Fruit fly (Drosophila melanogaster): ENCODE measurements around the gene CG7330.

The CG7330 gene

dm6 chr3L:18099715-18100114, 49.0 kb upstream of the CG7330 start (continued):
- TF ChIP-seq Hr51 (GFP tag; optimal IDR thresholded peaks at IDR 0.05) (peak in 1 of 2 experiments; percentile 8), Ets65A (GFP tag) (peak; percentile 30), Med (GFP tag) (peak; percentile 80), pan (optimal IDR thresholded peaks at IDR 0.05) (no peak), pan (GFP tag; optimal IDR thresholded peaks at IDR 0.05 in 1 of 2, IDR thresholded peaks at IDR 0.05 in 1 of 2) (peak in 1 of 2 experiments; percentile 32), row (GFP tag; IDR thresholded peaks at IDR 0.05) (peak; percentile 52), so (GFP tag; IDR thresholded peaks at IDR 0.05) (0 out of 3 replicates have a peak, but pooled peaks have one; percentile 32), kni (GFP tag; optimal IDR thresholded peaks at IDR 0.05) (peak; percentile 15), dysf (GFP tag; IDR thresholded peaks at IDR 0.05) (peak; percentile 43; the same call in 1 of the 3 replicates), CG17385 (GFP tag; optimal IDR thresholded peaks at IDR 0.05) (no peak)

- TF ChIP-seq CG11504 (tag; optimal IDR thresholded peaks at IDR 0.05): peak; percentile 40
- no peak for TF ChIP-seq Gug (GFP tag; IDR thresholded peaks at IDR 0.05)
- peak; percentile 22 for TF ChIP-seq CG2678 (tag; optimal IDR thresholded peaks at IDR 0.05)
- peak; percentile 13 for TF ChIP-seq pros (GFP tag; optimal IDR thresholded peaks at IDR 0.05)
- TF ChIP-seq Oli (tag; optimal IDR thresholded peaks at IDR 0.05): no peak
- TF ChIP-seq CG15601 (tag; optimal IDR thresholded peaks at IDR 0.05): no peak
- TF ChIP-seq CG8388 (GFP tag; optimal IDR thresholded peaks at IDR 0.05): peak; percentile 26
- peak; percentile 29 for TF ChIP-seq unpg (GFP tag; optimal IDR thresholded peaks at IDR 0.05)
- no peak for TF ChIP-seq trem (tag; optimal IDR thresholded peaks at IDR 0.05)
- 0 out of 3 replicates have a peak, but pooled peaks have one; percentile 29 for TF ChIP-seq CG2199 (GFP tag; IDR thresholded peaks at IDR 0.05)
- TF ChIP-seq scrt (GFP tag; optimal IDR thresholded peaks at IDR 0.05): no peak
- peak in 1 of 2 experiments; percentile 70 for TF ChIP-seq eve (GFP tag; optimal IDR thresholded peaks at IDR 0.05)
- peak; percentile 6 for TF ChIP-seq run (tag; optimal IDR thresholded peaks at IDR 0.05)
- peak; percentile 27 for TF ChIP-seq dmrt99B (tag; optimal IDR thresholded peaks at IDR 0.05)
- TF ChIP-seq Dip2 (GFP tag; IDR thresholded peaks at IDR 0.05): no peak
- TF ChIP-seq CG2712 (tag; optimal IDR thresholded peaks at IDR 0.05): peak; percentile 1
- TF ChIP-seq lov (optimal IDR thresholded peaks at IDR 0.05): no peak
- TF ChIP-seq lov (GFP tag; IDR thresholded peaks at IDR 0.05): 0 out of 3 replicates have a peak, but pooled peaks have one; percentile 14
- TF ChIP-seq gro (GFP tag; optimal IDR thresholded peaks at IDR 0.05): no peak
- peak; percentile 30; the same call in 1 of the 2 replicates for TF ChIP-seq Xrp1 (GFP tag; IDR thresholded peaks at IDR 0.05)
- no peak for TF ChIP-seq so (GFP tag; IDR thresholded peaks at IDR 0.05)
- 0 out of 3 replicates have a peak, but pooled peaks have one; percentile 5 for TF ChIP-seq zfh1 (GFP tag; IDR thresholded peaks at IDR 0.05)
- TF ChIP-seq prd (optimal IDR thresholded peaks at IDR 0.05): no peak
- 0 out of 3 replicates have a peak, but pooled peaks have one; percentile 35 for TF ChIP-seq prd (GFP tag; IDR thresholded peaks at IDR 0.05)
- TF ChIP-seq usp (GFP tag; optimal IDR thresholded peaks at IDR 0.05): no peak
- TF ChIP-seq sna (GFP tag; IDR thresholded peaks at IDR 0.05; ENCODE audit: partially characterized antibody): no peak
- no peak for TF ChIP-seq hkb (optimal IDR thresholded peaks at IDR 0.05)
- no peak for TF ChIP-seq hkb (GFP tag; IDR thresholded peaks at IDR 0.05)
- no peak for TF ChIP-seq MESR4 (GFP tag; optimal IDR thresholded peaks at IDR 0.05)
- TF ChIP-seq Mes4 (GFP tag; optimal IDR thresholded peaks at IDR 0.05): no peak
- 0 out of 3 replicates have a peak, but pooled peaks have one; percentile 40 for TF ChIP-seq ci (GFP tag; IDR thresholded peaks at IDR 0.05)
- TF ChIP-seq sisA (GFP tag; IDR thresholded peaks at IDR 0.05): 0 out of 2 replicates have a peak, but pooled peaks have one; percentile 15
- TF ChIP-seq CG15269 (tag; optimal IDR thresholded peaks at IDR 0.05): no peak
- TF ChIP-seq CG8359 (GFP tag; optimal IDR thresholded peaks at IDR 0.05; ENCODE audit: borderline replicate concordance): no peak
- no peak for TF ChIP-seq CG17912 (GFP tag; optimal IDR thresholded peaks at IDR 0.05)
- peak; percentile 32 for TF ChIP-seq Kr (GFP tag; optimal IDR thresholded peaks at IDR 0.05)
- TF ChIP-seq pb (GFP tag; optimal IDR thresholded peaks at IDR 0.05): no peak
- TF ChIP-seq oc (tag; optimal IDR thresholded peaks at IDR 0.05): peak; percentile 34
- no peak for TF ChIP-seq Sry-β (GFP tag; optimal IDR thresholded peaks at IDR 0.05)
- no peak for TF ChIP-seq gt (GFP tag; IDR thresholded peaks at IDR 0.05)
These were observed 47.2 kb upstream of the CG7330 start for dm6 chr3L:18101421-18101996.

Measured in whole organism, embryonic.